Worm (Caenorhabditis elegans) whole organism, L2 larva: ENCODE measurements around the gene nuaf-3.
"Not testable (repeated sequence)": the region's sequence is repeated elsewhere in the genome, so short reads cannot be mapped to it uniquely, and the experiment has no call there.

ENCODE experiments used
- C34F6.9 ChIP-seq: fragments of 150-350 bp; optimal IDR thresholded peaks from 2 replicates; lab custom pipeline; 2014; ENCODE audit warnings: missing biosample characterization, missing genetic modification characterization
- F13H6.1 ChIP-seq: sonication (generic microtip); optimal IDR thresholded peaks from 2 replicates; lab custom pipeline; 2016; ENCODE audit warnings: missing genetic modification characterization, missing compliant biosample characterization
- R02D3.7 ChIP-seq: fragments of 150-350 bp; optimal IDR thresholded peaks from 2 replicates; lab custom pipeline; 2014; ENCODE audit warnings: missing biosample characterization, missing genetic modification characterization
- Y55F3AM.14 ChIP-seq: fragments of 200-800 bp; sonication (Bioruptor generic); optimal IDR thresholded peaks from 2 replicates; lab custom pipeline; 2018; ENCODE audit warnings: mild to moderate bottlenecking, missing genetic modification characterization, missing compliant biosample characterization
- ZK546.5 ChIP-seq: sonication (generic microtip); optimal IDR thresholded peaks from 2 replicates; lab custom pipeline; 2017; ENCODE audit warnings: missing biosample characterization, missing genetic modification characterization
- ama-1 ChIP-seq: fragments of 150-350 bp; optimal IDR thresholded peaks from 2 replicates; lab custom pipeline; 2018; ENCODE audit warnings: inconsistent platforms
- blmp-1 ChIP-seq: sonication (generic microtip); optimal IDR thresholded peaks from 2 replicates; lab custom pipeline; 2017; ENCODE audit warnings: missing genetic modification characterization, mild to moderate bottlenecking, missing compliant biosample characterization, antibody characterized with exemption, moderate library complexity; ENCODE audit not compliant: insufficient read depth
- crh-2 ChIP-seq: sonication (generic microtip); optimal IDR thresholded peaks from 2 replicates; lab custom pipeline; 2017; ENCODE audit warnings: missing biosample characterization, missing genetic modification characterization
- dmd-4 ChIP-seq: sonication (generic microtip); optimal IDR thresholded peaks from 2 replicates; lab custom pipeline; 2017; ENCODE audit warnings: missing biosample characterization, missing genetic modification characterization
- egl-27 ChIP-seq: sonication (generic microtip); optimal IDR thresholded peaks from 3 replicates; lab custom pipeline; 2017; ENCODE audit warnings: missing biosample characterization, missing genetic modification reagents, missing genetic modification characterization
- fos-1 ChIP-seq: fragments of 150-350 bp; optimal IDR thresholded peaks from 2 replicates; lab custom pipeline; 2014; ENCODE audit warnings: missing biosample characterization, missing genetic modification characterization
- gmeb-1 ChIP-seq: fragments of 150-350 bp; optimal IDR thresholded peaks from 2 replicates; lab custom pipeline; 2014; ENCODE audit warnings: missing biosample characterization, missing genetic modification characterization
- lin-11 ChIP-seq: fragments of 150-350 bp; sonication (generic microtip); optimal IDR thresholded peaks from 2 replicates; lab custom pipeline; 2014; ENCODE audit warnings: missing biosample characterization, missing genetic modification characterization, inconsistent platforms, mixed read lengths
- lin-13 ChIP-seq: fragments of 150-350 bp; optimal IDR thresholded peaks from 2 replicates; lab custom pipeline; 2014; ENCODE audit warnings: missing biosample characterization, missing genetic modification reagents, missing genetic modification characterization
- lsy-2 ChIP-seq, 2 experiments: fragments of 150-350 bp in 1 of 2; sonication (generic microtip) in 1 of 2; optimal IDR thresholded peaks; 2 replicates each; lab custom pipeline; 2014 to 2017; ENCODE audit warnings: missing biosample characterization in 2 of 2, missing genetic modification characterization in 2 of 2
- mab-5 ChIP-seq: fragments of 150-350 bp; optimal IDR thresholded peaks from 2 replicates; lab custom pipeline; 2014; ENCODE audit warnings: missing biosample characterization, missing genetic modification characterization
- mdl-1 ChIP-seq, 2 experiments: fragments of 150-350 bp in 1 of 2; sonication (generic microtip) in 1 of 2; optimal IDR thresholded peaks; 2 replicates each; lab custom pipeline; 2017; ENCODE audit warnings: missing biosample characterization in 2 of 2, missing genetic modification characterization in 2 of 2
- nhr-10 ChIP-seq: sonication (generic microtip); optimal IDR thresholded peaks from 2 replicates; lab custom pipeline; 2017; ENCODE audit warnings: missing biosample characterization, missing genetic modification characterization
- nhr-12 ChIP-seq: fragments of 150-350 bp; optimal IDR thresholded peaks from 2 replicates; lab custom pipeline; 2014; ENCODE audit warnings: missing biosample characterization, missing genetic modification characterization
- nhr-129 ChIP-seq: fragments of 150-350 bp; optimal IDR thresholded peaks from 2 replicates; lab custom pipeline; 2014; ENCODE audit warnings: missing biosample characterization, missing genetic modification characterization
- nhr-21 ChIP-seq: fragments of 150-350 bp; optimal IDR thresholded peaks from 2 replicates; lab custom pipeline; 2014; ENCODE audit warnings: missing biosample characterization, missing genetic modification characterization
- nhr-25 ChIP-seq: fragments of 150-350 bp; sonication (generic microtip); optimal IDR thresholded peaks from 3 replicates; lab custom pipeline; 2014; ENCODE audit warnings: missing biosample characterization, missing genetic modification characterization
- nhr-6 ChIP-seq: fragments of 150-350 bp; optimal IDR thresholded peaks from 2 replicates; lab custom pipeline; 2014; ENCODE audit warnings: missing biosample characterization, missing genetic modification characterization
- nhr-77 ChIP-seq: fragments of 150-350 bp; optimal IDR thresholded peaks from 2 replicates; lab custom pipeline; 2014; ENCODE audit warnings: missing biosample characterization, missing genetic modification characterization
- peb-1 ChIP-seq: fragments of 150-350 bp; optimal IDR thresholded peaks from 2 replicates; lab custom pipeline; 2014; ENCODE audit warnings: missing biosample characterization, missing genetic modification characterization
- sem-4 ChIP-seq: fragments of 150-350 bp; optimal IDR thresholded peaks from 2 replicates; lab custom pipeline; 2014; ENCODE audit warnings: missing biosample characterization, missing genetic modification reagents, missing genetic modification characterization
- skn-1 ChIP-seq: sonication (generic microtip); optimal IDR thresholded peaks from 2 replicates; lab custom pipeline; 2017; ENCODE audit warnings: missing biosample characterization, missing genetic modification characterization
- sma-3 ChIP-seq: sonication (generic microtip); optimal IDR thresholded peaks from 2 replicates; lab custom pipeline; 2016; ENCODE audit warnings: missing genetic modification reagents, missing genetic modification characterization, missing compliant biosample characterization
- sma-9 ChIP-seq, 2 experiments: fragments of 150-350 bp in 1 of 2; sonication (generic microtip) in 1 of 2; optimal IDR thresholded peaks; 2 replicates each; lab custom pipeline; 2014 to 2016; ENCODE audit warnings: missing genetic modification characterization in 2 of 2, mild to moderate bottlenecking in 1 of 2, missing biosample characterization in 1 of 2, missing compliant biosample characterization in 1 of 2, missing genetic modification reagents in 1 of 2, moderate library complexity in 1 of 2
- snpc-4 ChIP-seq: fragments of 150-350 bp; optimal IDR thresholded peaks from 2 replicates; lab custom pipeline; 2014; ENCODE audit warnings: missing biosample characterization, missing genetic modification characterization
- unc-39 ChIP-seq: fragments of 150-350 bp; optimal IDR thresholded peaks from 2 replicates; lab custom pipeline; 2014; ENCODE audit warnings: missing biosample characterization, missing genetic modification characterization
- unc-55 ChIP-seq: fragments of 150-350 bp; sonication (generic microtip); optimal IDR thresholded peaks from 3 replicates; lab custom pipeline; 2014; ENCODE audit warnings: missing biosample characterization, missing genetic modification reagents, missing genetic modification characterization
- unc-62 ChIP-seq: fragments of 150-350 bp; optimal IDR thresholded peaks from 2 replicates; lab custom pipeline; 2014; ENCODE audit warnings: missing biosample characterization, missing genetic modification reagents, missing genetic modification characterization
- zag-1 ChIP-seq: fragments of 150-350 bp; optimal IDR thresholded peaks from 2 replicates; lab custom pipeline; 2014; ENCODE audit warnings: missing biosample characterization, missing genetic modification characterization
- ztf-11 ChIP-seq: sonication (generic microtip); optimal IDR thresholded peaks from 2 replicates; lab custom pipeline; 2017; ENCODE audit warnings: missing biosample characterization, missing genetic modification characterization
- ztf-4 ChIP-seq: fragments of 150-350 bp; optimal IDR thresholded peaks from 2 replicates; lab custom pipeline; 2014; ENCODE audit warnings: missing biosample characterization, missing genetic modification characterization

The nuaf-3 gene

DNA sequence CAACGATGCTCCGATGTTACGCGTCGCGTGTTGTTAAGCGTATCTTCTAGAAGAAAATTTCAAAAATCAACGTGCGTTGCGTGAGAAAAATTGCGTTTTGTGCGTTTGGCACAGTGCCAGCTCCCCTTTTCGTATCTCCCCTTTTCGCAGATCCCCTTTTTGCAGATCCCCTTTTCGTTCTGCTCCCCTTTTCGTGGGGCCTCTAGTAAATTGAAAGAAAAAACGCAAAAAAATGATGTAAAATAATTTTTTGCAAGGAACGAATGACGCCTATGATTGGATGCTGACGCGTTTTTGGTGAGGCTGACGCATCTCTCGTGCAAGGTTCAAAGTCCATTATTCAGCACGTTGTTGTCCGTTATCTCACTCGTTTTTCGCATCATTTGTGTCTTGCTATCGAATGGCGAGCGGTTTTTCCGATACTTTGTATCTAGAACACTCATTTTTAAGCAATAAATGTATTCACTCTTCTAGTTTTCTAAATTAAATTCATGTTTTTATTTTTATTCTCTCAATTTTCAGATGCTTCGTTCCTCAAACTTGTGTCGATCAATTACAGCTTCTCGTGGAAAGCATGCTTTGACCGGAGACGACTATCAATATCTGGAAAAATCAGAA is 4.9 kb upstream of the nuaf-3 start, which contains the start of gene cpt-2:
TSS of gene cpt-2 (plus strand) at position 523 of the 618 bp plus-strand sequence.
- TF ChIP-seq sma-3 (GFP tag; lab: Kevin White, UChicago): peak; percentile 81
- peak; percentile 30 for TF ChIP-seq nhr-12 (tag; lab: Kevin White, UChicago)
- TF ChIP-seq sem-4 (tag; lab: Kevin White, UChicago): peak; percentile 49
- TF ChIP-seq unc-55 (GFP tag; lab: Kevin White, UChicago): peak; percentile 90
- peak; percentile 40 for TF ChIP-seq R02D3.7
- TF ChIP-seq crh-2 (tag; lab: Kevin White, UChicago): peak; percentile 84
- TF ChIP-seq ZK546.5 (tag; lab: Kevin White, UChicago): peak; percentile 37
- peak; percentile 16 for TF ChIP-seq nhr-77 (tag; lab: Kevin White, UChicago)
- TF ChIP-seq C34F6.9 (tag; lab: Kevin White, UChicago): peak; percentile 88
- peak; percentile 58 for TF ChIP-seq nhr-10 (tag; lab: Kevin White, UChicago)
- TF ChIP-seq lsy-2 (tag; optimal IDR thresholded peaks at IDR 0.05; lab: Kevin White, UChicago): peak; percentile 88 to 92
- TF ChIP-seq F13H6.1 (tag; lab: Kevin White, UChicago): peak; percentile 82
- TF ChIP-seq nhr-25 (tag; lab: Kevin White, UChicago): peak; percentile 82
- TF ChIP-seq lin-13 (GFP tag; lab: Kevin White, UChicago): peak; percentile 84
- TF ChIP-seq gmeb-1 (tag; lab: Kevin White, UChicago): peak; percentile 87
- TF ChIP-seq blmp-1 (tag; lab: Kevin White, UChicago): peak; percentile 46
- TF ChIP-seq nhr-21 (tag; lab: Kevin White, UChicago): peak; percentile 91
- TF ChIP-seq nhr-129 (tag; lab: Kevin White, UChicago): peak; percentile 86
- peak; percentile 71 for TF ChIP-seq mab-5
- TF ChIP-seq zag-1: peak; percentile 92
- peak; percentile 16 for TF ChIP-seq snpc-4
- TF ChIP-seq fos-1 (tag; lab: Kevin White, UChicago): peak; percentile 86
- peak; percentile 77 for TF ChIP-seq nhr-6
- TF ChIP-seq lin-11: peak; percentile 46
- TF ChIP-seq mdl-1 (tag; optimal IDR thresholded peaks at IDR 0.05; lab: Kevin White, UChicago): peak in 1 of 2 experiments; percentile 76
- TF ChIP-seq egl-27 (tag; lab: Kevin White, UChicago): peak; percentile 70
- peak; percentile 95 for TF ChIP-seq sma-9 (GFP tag; optimal IDR thresholded peaks at IDR 0.05; lab: Kevin White, UChicago)
- not testable (repeated sequence) for TF ChIP-seq sma-9 (tag; optimal IDR thresholded peaks at IDR 0.05; lab: Kevin White, UChicago)
- TF ChIP-seq ama-1 (lab: Kevin White, UChicago): peak; percentile 50

DNA sequence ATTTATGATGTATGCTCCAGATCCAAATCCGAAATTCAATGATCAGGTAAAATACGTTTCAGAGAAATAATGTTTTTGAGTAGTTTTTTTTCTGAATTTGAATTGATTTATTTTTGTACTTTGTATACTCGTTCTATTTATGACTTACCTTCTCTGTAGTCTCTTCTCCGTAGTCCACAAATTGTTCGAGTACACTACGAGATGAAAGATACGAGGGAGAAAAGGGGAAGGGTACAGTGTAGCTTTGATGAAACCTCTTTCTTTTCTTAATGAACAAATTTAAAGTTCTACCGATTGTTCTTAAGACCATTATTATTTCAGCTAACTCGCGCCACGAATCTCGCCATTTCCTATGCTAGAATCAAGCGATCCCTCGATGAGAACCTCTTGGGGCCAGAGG is 4.0 kb upstream of the nuaf-3 start:
- TF ChIP-seq unc-62 (GFP tag; lab: Kevin White, UChicago) (no peak), crh-2 (tag; lab: Kevin White, UChicago) (peak; percentile 6), fos-1 (tag; lab: Kevin White, UChicago) (peak; percentile 0), ztf-11 (tag; lab: Kevin White, UChicago) (no peak), lin-11 (no peak)

DNA sequence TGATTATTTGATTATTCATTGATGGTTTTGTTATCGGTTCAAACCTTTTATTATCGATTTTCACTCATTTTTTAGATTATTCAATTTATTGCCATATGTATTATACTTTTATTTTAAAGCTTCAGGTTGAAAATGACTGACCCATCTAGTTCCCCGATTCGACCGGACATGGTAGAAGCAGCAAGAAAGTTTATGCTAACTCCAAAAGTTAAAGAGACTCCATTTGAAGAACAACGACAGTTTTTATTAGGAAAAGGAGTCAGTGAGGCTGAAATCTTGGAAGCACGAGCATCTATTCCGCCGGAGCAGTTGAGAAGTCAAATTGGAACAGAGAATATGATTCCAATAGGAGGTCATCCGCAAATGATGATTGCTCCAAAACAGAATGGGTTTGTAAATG is 1.1 kb upstream of the nuaf-3 start, which contains the start of gene prx-14:
TSS of gene prx-14 (plus strand) at position 120 of the 400 bp plus-strand sequence.
- TF ChIP-seq snpc-4 (no peak), Y55F3AM.14 (GFP tag; lab: Kevin White, UChicago) (no peak), fos-1 (tag; lab: Kevin White, UChicago) (peak; percentile 30)

DNA sequence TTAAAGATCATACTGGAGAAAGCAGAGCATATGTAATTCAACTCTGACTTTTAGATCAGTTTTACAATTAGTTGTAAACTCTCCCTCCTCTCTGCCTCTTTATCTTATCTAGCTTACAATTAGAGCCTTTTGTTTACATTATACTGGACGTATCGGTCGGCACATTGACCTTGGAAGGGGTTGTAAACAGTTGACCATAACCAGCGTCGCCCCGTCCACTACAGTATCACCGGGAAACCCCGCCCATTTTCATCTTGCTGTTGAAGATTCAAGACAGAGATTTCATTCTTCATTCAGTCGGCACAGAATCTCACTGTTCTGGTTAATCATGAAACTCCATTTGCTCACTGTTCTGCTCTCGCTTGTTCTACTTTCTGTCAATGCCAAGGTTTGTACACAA is 2.6 kb downstream of the nuaf-3 start, which contains the start of gene sdz-27:
TSS of gene sdz-27 (plus strand) at position 301 of the 400 bp plus-strand sequence.
- TF ChIP-seq ama-1 (lab: Kevin White, UChicago) (no peak), sma-9 (GFP tag; optimal IDR thresholded peaks at IDR 0.05; lab: Kevin White, UChicago) (no peak), sma-9 (tag; optimal IDR thresholded peaks at IDR 0.05; lab: Kevin White, UChicago) (no peak), ztf-11 (tag; lab: Kevin White, UChicago) (no peak), C34F6.9 (tag; lab: Kevin White, UChicago) (no peak), egl-27 (tag; lab: Kevin White, UChicago) (no peak), mab-5 (no peak), dmd-4 (tag; lab: Kevin White, UChicago) (no peak), nhr-129 (tag; lab: Kevin White, UChicago) (no peak), nhr-21 (tag; lab: Kevin White, UChicago) (no peak), nhr-77 (tag; lab: Kevin White, UChicago) (no peak), sma-3 (GFP tag; lab: Kevin White, UChicago) (no peak), skn-1 (tag; lab: Kevin White, UChicago) (no peak), peb-1 (tag; lab: Kevin White, UChicago) (no peak), ZK546.5 (tag; lab: Kevin White, UChicago) (no peak), ztf-4 (no peak), unc-39 (tag; lab: Kevin White, UChicago) (no peak), snpc-4 (no peak)
